Worm (Caenorhabditis elegans) whole organism, L4 larva: ENCODE results near the gene K02G10.15.

Experiments
- arid-1 ChIP-seq: fragments of 200-800 bp; sonication (Bioruptor generic); conservative IDR thresholded peaks from 2 replicates; pipeline ENCODE4 v1.3.6; 2022; ENCODE audit warnings: missing genetic modification reagents, missing genetic modification characterization, missing compliant biosample characterization
- dve-1 ChIP-seq: sonication (generic microtip); optimal IDR thresholded peaks from 2 replicates; lab custom pipeline; 2017; ENCODE audit warnings: antibody characterized with exemption, mild to moderate bottlenecking, missing genetic modification characterization, missing compliant biosample characterization; ENCODE audit not compliant: insufficient read depth
- mes-2 ChIP-seq: sonication (generic microtip); optimal IDR thresholded peaks from 2 replicates; lab custom pipeline; 2016; ENCODE audit warnings: missing genotype, mild to moderate bottlenecking, missing genetic modification characterization, missing compliant biosample characterization; ENCODE audit not compliant: poor library complexity, severe bottlenecking
- nhr-10 ChIP-seq: fragments of 150-350 bp; optimal IDR thresholded peaks from 2 replicates; lab custom pipeline; 2014; ENCODE audit warnings: missing biosample characterization, missing genetic modification characterization
- pqm-1 ChIP-seq: sonication (generic microtip); optimal IDR thresholded peaks from 2 replicates; lab custom pipeline; 2017; ENCODE audit warnings: missing biosample characterization, missing genetic modification characterization
- snpc-4 ChIP-seq: fragments of 150-350 bp; optimal IDR thresholded peaks from 2 replicates; lab custom pipeline; 2014; ENCODE audit warnings: missing biosample characterization, missing genetic modification characterization
- spr-1 ChIP-seq: sonication (generic microtip); optimal IDR thresholded peaks from 2 replicates; lab custom pipeline; 2016; ENCODE audit warnings: mild to moderate bottlenecking, missing genetic modification characterization, missing compliant biosample characterization
- tag-97 ChIP-seq: fragments of 200-800 bp; sonication (Bioruptor generic); IDR thresholded peaks from 2 replicates; pipeline ENCODE4 v1.3.6; 2022; ENCODE audit warnings: missing genetic modification characterization, missing compliant biosample characterization
- ztf-11 ChIP-seq: fragments of 150-350 bp; optimal IDR thresholded peaks from 2 replicates; lab custom pipeline; 2014; ENCODE audit warnings: missing biosample characterization, missing genetic modification characterization

ce11 chrX:4720603-4721529, 38.4 kb upstream of the K02G10.15 start, which contains the start of gene F55D10.4:
- no peak for TF ChIP-seq tag-97 (GFP tag; lab: Robert Waterston, UW)
- no peak for TF ChIP-seq snpc-4
- TF ChIP-seq arid-1 (GFP tag; lab: Robert Waterston, UW), result no peak
- TF ChIP-seq pqm-1 (tag; lab: Kevin White, UChicago), result no peak
- TF ChIP-seq dve-1 (tag; lab: Kevin White, UChicago), result no peak
- no peak for TF ChIP-seq spr-1 (tag; lab: Kevin White, UChicago)
- TF ChIP-seq nhr-10 (tag; lab: Kevin White, UChicago), result no peak
- TF ChIP-seq ztf-11, result no peak
- TF ChIP-seq mes-2 (tag; lab: Kevin White, UChicago), result no peak
